Worm (Caenorhabditis elegans): Measurements from ENCODE around the gene pals-27.

ce11 chrIII:4381343-4381742, at the start of gene pals-27:
- TF ChIP-seq T22C8.4 (GFP tag; IDR thresholded peaks at IDR 0.05) (no peak), flt-1 (GFP tag; IDR thresholded peaks at IDR 0.05) (no peak), klf-2 (GFP tag; conservative IDR thresholded peaks at IDR 0.05) (no peak), ref-1 (GFP tag; conservative IDR thresholded peaks at IDR 0.05) (no peak), ztf-23 (GFP tag; IDR thresholded peaks at IDR 0.05) (no peak), tab-1 (GFP tag; IDR thresholded peaks at IDR 0.05) (no peak)
